Fruit fly (Drosophila melanogaster): ENCODE results near the gene CG6340.

DNA sequence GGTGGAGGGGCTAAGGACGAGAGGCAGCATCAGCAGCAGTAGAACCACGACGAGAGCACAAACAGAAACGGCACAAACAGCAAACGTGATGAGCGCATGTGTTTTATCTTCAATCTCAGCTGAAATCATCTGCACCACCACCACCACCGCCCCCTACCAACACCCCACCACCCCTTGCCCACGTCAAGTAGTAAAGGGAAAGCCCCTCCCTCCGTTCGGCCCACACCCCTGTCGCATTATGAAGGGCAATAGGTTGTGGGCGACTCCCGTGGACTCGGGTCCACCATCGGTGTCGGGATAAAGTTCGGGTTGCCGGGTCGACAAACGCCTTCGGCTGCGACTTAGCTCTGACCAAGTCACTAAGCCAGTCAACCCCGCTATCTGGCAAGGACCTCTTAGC, 38.7 kb upstream of the CG6340 start:
- TF ChIP-seq usp (GFP tag; optimal IDR thresholded peaks at IDR 0.05) (no peak), psq (optimal IDR thresholded peaks at IDR 0.05) (no peak), CG8478 (optimal IDR thresholded peaks at IDR 0.05) (no peak), pan (optimal IDR thresholded peaks at IDR 0.05) (no peak)

All from whole organism.